Fruit fly (Drosophila melanogaster) S2 (cell line): ENCODE data around the gene CG5860.

ENCODE experiments used
- CG8478 ChIP-seq: fragments of >200 bp; optimal IDR thresholded peaks from 2 replicates; lab custom pipeline; 2018
- CTCF ChIP-seq, 2 experiments: fragments of >200 bp; optimal IDR thresholded peaks; 2 replicates each; lab custom pipeline; 2018

DNA sequence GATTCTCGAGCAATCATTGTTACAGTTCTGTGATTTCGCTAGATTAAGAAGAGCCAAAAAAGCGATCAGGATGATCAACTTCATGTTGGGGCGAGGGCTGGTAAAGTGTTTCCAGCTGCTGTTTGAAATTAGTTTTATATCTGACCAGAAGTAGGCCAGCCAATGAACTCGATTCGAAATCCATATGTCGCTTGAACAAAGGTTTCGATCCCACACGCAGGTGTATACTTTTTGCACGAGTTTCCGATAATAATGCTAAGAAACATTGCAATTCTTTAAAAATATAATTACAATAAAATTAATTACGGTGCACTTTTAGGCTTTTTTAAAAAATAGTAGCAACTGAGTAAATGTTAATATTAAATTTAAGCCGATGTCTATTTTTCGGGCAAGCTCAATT lies 5.8 kb upstream of the CG5860 start, which contains the start of gene CG34280:
- TF ChIP-seq CTCF (optimal IDR thresholded peaks at IDR 0.05; lab: Kevin White, UChicago) (no peak), CG8478 (lab: Kevin White, UChicago) (no peak)
